Worm (Caenorhabditis elegans) whole organism, L3 larva: ENCODE measurements around the gene clc-19.

Experiments used
- ZK546.5 ChIP-seq: sonication (generic microtip); optimal IDR thresholded peaks from 2 replicates; lab custom pipeline; 2017; ENCODE audit warnings: missing biosample characterization, missing genetic modification characterization
- aly-2 ChIP-seq: fragments of 150-350 bp; optimal IDR thresholded peaks from 2 replicates; lab custom pipeline; 2014; ENCODE audit warnings: missing biosample characterization, missing genetic modification characterization
- ama-1 ChIP-seq: fragments of 150-350 bp; optimal IDR thresholded peaks from 2 replicates; lab custom pipeline; 2018
- ceh-28 ChIP-seq: fragments of 150-350 bp; optimal IDR thresholded peaks from 2 replicates; lab custom pipeline; 2014; ENCODE audit warnings: missing biosample characterization, missing genetic modification reagents, missing genetic modification characterization
- ceh-82 ChIP-seq: fragments of 150-350 bp; optimal IDR thresholded peaks from 2 replicates; lab custom pipeline; 2014; ENCODE audit warnings: missing biosample characterization, missing genetic modification characterization
- ceh-9 ChIP-seq: sonication (generic microtip); optimal IDR thresholded peaks from 2 replicates; lab custom pipeline; 2018; ENCODE audit warnings: missing biosample characterization, missing genetic modification characterization
- daf-12 ChIP-seq: fragments of 150-350 bp; optimal IDR thresholded peaks from 2 replicates; lab custom pipeline; 2014; ENCODE audit warnings: missing biosample characterization, missing genetic modification reagents, missing genetic modification characterization
- egl-27 ChIP-seq: sonication (generic microtip); optimal IDR thresholded peaks from 4 replicates; lab custom pipeline; 2017; ENCODE audit warnings: missing biosample characterization, missing genetic modification reagents, missing genetic modification characterization
- egl-5 ChIP-seq: fragments of 150-350 bp; optimal IDR thresholded peaks from 2 replicates; lab custom pipeline; 2017; ENCODE audit warnings: missing biosample characterization, missing genetic modification reagents, missing genetic modification characterization, inconsistent platforms
- elt-2 ChIP-seq: sonication (generic microtip); optimal IDR thresholded peaks from 2 replicates; lab custom pipeline; 2016; ENCODE audit warnings: missing genetic modification reagents, mild to moderate bottlenecking, missing genetic modification characterization, missing compliant biosample characterization
- elt-3 ChIP-seq, 3 experiments: fragments of 150-350 bp in 1 of 3; sonication (generic microtip) in 2 of 3; optimal IDR thresholded peaks; 2 replicates in 2 of 3; 4 replicates in 1 of 3; lab custom pipeline; 2014 to 2017; ENCODE audit warnings: missing biosample characterization in 3 of 3, missing genetic modification characterization in 3 of 3
- eor-1 ChIP-seq, 2 experiments: fragments of 150-350 bp; optimal IDR thresholded peaks; 2 replicates each; lab custom pipeline; 2014 to 2018; ENCODE audit warnings: missing biosample characterization in 2 of 2, missing genetic modification characterization in 2 of 2
- fkh-10 ChIP-seq: sonication (generic microtip); optimal IDR thresholded peaks from 2 replicates; lab custom pipeline; 2017; ENCODE audit warnings: missing biosample characterization, missing genetic modification reagents, missing genetic modification characterization
- hmg-11 ChIP-seq: sonication (generic microtip); optimal IDR thresholded peaks from 2 replicates; lab custom pipeline; 2016; ENCODE audit warnings: missing genetic modification characterization, missing compliant biosample characterization
- lin-15B ChIP-seq: fragments of 150-350 bp; optimal IDR thresholded peaks from 2 replicates; lab custom pipeline; 2014; ENCODE audit warnings: missing biosample characterization, missing genetic modification characterization
- lin-39 ChIP-seq: fragments of 150-350 bp; optimal IDR thresholded peaks from 2 replicates; lab custom pipeline; 2018; ENCODE audit warnings: missing biosample characterization, missing genetic modification reagents, missing genetic modification characterization
- mdl-1 ChIP-seq: fragments of 150-350 bp; optimal IDR thresholded peaks from 2 replicates; lab custom pipeline; 2014; ENCODE audit warnings: missing biosample characterization, missing genetic modification characterization
- mml-1 ChIP-seq: fragments of 150-350 bp; sonication (generic microtip); optimal IDR thresholded peaks from 3 replicates; lab custom pipeline; 2014; ENCODE audit warnings: missing biosample characterization, missing genetic modification characterization
- nfya-1 ChIP-seq: sonication (generic microtip); optimal IDR thresholded peaks from 2 replicates; lab custom pipeline; 2017; ENCODE audit warnings: missing genetic modification characterization, mild to moderate bottlenecking, missing compliant biosample characterization, antibody characterized with exemption, moderate library complexity; ENCODE audit not compliant: insufficient read depth
- nhr-11 ChIP-seq: fragments of 150-350 bp; optimal IDR thresholded peaks from 2 replicates; lab custom pipeline; 2014; ENCODE audit warnings: missing biosample characterization, missing genetic modification characterization
- nhr-12 ChIP-seq: fragments of 150-350 bp; optimal IDR thresholded peaks from 2 replicates; lab custom pipeline; 2014; ENCODE audit warnings: missing biosample characterization, missing genetic modification characterization
- nhr-23 ChIP-seq: fragments of 150-350 bp; optimal IDR thresholded peaks from 2 replicates; lab custom pipeline; 2014; ENCODE audit warnings: missing biosample characterization, missing genetic modification reagents, missing genetic modification characterization
- nhr-25 ChIP-seq: sonication (generic microtip); optimal IDR thresholded peaks from 2 replicates; lab custom pipeline; 2017; ENCODE audit warnings: missing biosample characterization, missing genetic modification characterization
- nhr-43 ChIP-seq: sonication (generic microtip); optimal IDR thresholded peaks from 2 replicates; lab custom pipeline; 2016; ENCODE audit warnings: mild to moderate bottlenecking, missing genetic modification characterization, missing compliant biosample characterization; ENCODE audit not compliant: poor library complexity, severe bottlenecking
- sea-2 ChIP-seq: fragments of 150-350 bp; sonication (generic microtip); optimal IDR thresholded peaks from 4 replicates; lab custom pipeline; 2014; ENCODE audit warnings: missing biosample characterization, missing genetic modification reagents, missing genetic modification characterization
- skn-1 ChIP-seq: fragments of 150-350 bp; optimal IDR thresholded peaks from 2 replicates; lab custom pipeline; 2014; ENCODE audit warnings: missing biosample characterization, missing genetic modification characterization
- snpc-4 ChIP-seq: fragments of 150-350 bp; optimal IDR thresholded peaks from 2 replicates; lab custom pipeline; 2014; ENCODE audit warnings: missing biosample characterization, missing genetic modification characterization
- tbx-2 ChIP-seq: sonication (generic microtip); optimal IDR thresholded peaks from 2 replicates; lab custom pipeline; 2016; ENCODE audit warnings: mild to moderate bottlenecking, missing genetic modification characterization, missing compliant biosample characterization
- unc-62 ChIP-seq: fragments of 150-350 bp; sonication (generic microtip); optimal IDR thresholded peaks from 4 replicates; lab custom pipeline; 2014; ENCODE audit warnings: missing biosample characterization, missing genetic modification reagents, missing genetic modification characterization
- zag-1 ChIP-seq: fragments of 150-350 bp; optimal IDR thresholded peaks from 2 replicates; lab custom pipeline; 2014; ENCODE audit warnings: missing biosample characterization, missing genetic modification characterization
- ztf-11 ChIP-seq: fragments of 150-350 bp; optimal IDR thresholded peaks from 2 replicates; lab custom pipeline; 2014; ENCODE audit warnings: missing biosample characterization, missing genetic modification characterization
- ztf-4 ChIP-seq: fragments of 150-350 bp; optimal IDR thresholded peaks from 2 replicates; lab custom pipeline; 2014; ENCODE audit warnings: missing biosample characterization, missing genetic modification characterization

Gene clc-19

ce11 chrIII:887874-888299 is 14.5 kb upstream of the clc-19 start (continued):
- no peak for TF ChIP-seq ceh-9 (tag; lab: Kevin White, UChicago)
- TF ChIP-seq lin-15B (tag; lab: Kevin White, UChicago) = peak; percentile 40
- peak; percentile 89 for TF ChIP-seq ceh-28
- peak; percentile 81 for TF ChIP-seq lin-39
- peak; percentile 71 for TF ChIP-seq hmg-11
- peak; percentile 33 for TF ChIP-seq fkh-10 (GFP tag; lab: Kevin White, UChicago)
- peak; percentile 60 for TF ChIP-seq egl-5 (tag; lab: Kevin White, UChicago)
- no peak for TF ChIP-seq elt-3 (tag; optimal IDR thresholded peaks at IDR 0.05; lab: Kevin White, UChicago)
- TF ChIP-seq nhr-43 (tag; lab: Kevin White, UChicago) = no peak
- no peak for TF ChIP-seq ceh-82 (tag; lab: Kevin White, UChicago)
- no peak for TF ChIP-seq nhr-11
- TF ChIP-seq ztf-4 (tag; lab: Kevin White, UChicago) = no peak

ce11 chrIII:886726-887125 is 13.4 kb upstream of the clc-19 start, which contains the start of gene zer-1:
Gene zer-1 (minus strand): TSS chrIII:886793.
- TF ChIP-seq ztf-4 (tag; lab: Kevin White, UChicago) = no peak
- peak; percentile 24 for TF ChIP-seq nhr-25 (tag; lab: Kevin White, UChicago)
- peak; percentile 67 for TF ChIP-seq ceh-28
- no peak for TF ChIP-seq ztf-11 (tag; lab: Kevin White, UChicago)
- peak; percentile 21 for TF ChIP-seq ama-1 (lab: Kevin White, UChicago)
- no peak for TF ChIP-seq unc-62
- TF ChIP-seq nhr-23 (tag; lab: Kevin White, UChicago) = peak; percentile 37

ce11 chrIII:883595-883994 is 10.2 kb upstream of the clc-19 start:
- no peak for TF ChIP-seq nhr-12 (tag; lab: Kevin White, UChicago)
- no peak for TF ChIP-seq unc-62
- TF ChIP-seq egl-5 (tag; lab: Kevin White, UChicago) = no peak
- TF ChIP-seq daf-12 = no peak
- no peak for TF ChIP-seq egl-27 (tag; lab: Kevin White, UChicago)
- no peak for TF ChIP-seq elt-2 (tag; lab: Kevin White, UChicago)
- TF ChIP-seq snpc-4 (tag; lab: Kevin White, UChicago) = no peak
- TF ChIP-seq mdl-1 (tag; lab: Kevin White, UChicago) = no peak
- TF ChIP-seq nfya-1 = no peak
- no peak for TF ChIP-seq zag-1
- no peak for TF ChIP-seq skn-1 (tag; lab: Kevin White, UChicago)
- no peak for TF ChIP-seq lin-39
- TF ChIP-seq ama-1 (lab: Kevin White, UChicago) = no peak
- TF ChIP-seq sea-2 = no peak
- no peak for TF ChIP-seq nhr-43 (tag; lab: Kevin White, UChicago)
- no peak for TF ChIP-seq tbx-2 (tag; lab: Kevin White, UChicago)
- TF ChIP-seq, all 47 proteins: peak for 0

ce11 chrIII:881460-881859 is 8.1 kb upstream of the clc-19 start:
- TF ChIP-seq mml-1 (tag; lab: Kevin White, UChicago) = no peak
- no peak for TF ChIP-seq hmg-11
- TF ChIP-seq ZK546.5 (tag; lab: Kevin White, UChicago) = no peak
- no peak for TF ChIP-seq mdl-1 (tag; lab: Kevin White, UChicago)

- TF ChIP-seq nhr-43 (tag; lab: Kevin White, UChicago) (peak; percentile 8), sea-2 (no peak)
- TF ChIP-seq, all 47 proteins: peak for 1
Observed at ce11 chrIII:880840-881239, 7.5 kb upstream of the clc-19 start.

ce11 chrIII:879634-880033 is 6.3 kb upstream of the clc-19 start, which contains the start of the genes T24C4.5 and ucr-2.3:
Gene T24C4.5 (minus strand): TSS chrIII:879734.
Gene ucr-2.3 (plus strand): TSS chrIII:879860.
- no peak for TF ChIP-seq ceh-28
- no peak for TF ChIP-seq aly-2

ce11 chrIII:872373-872772 is 993 bp downstream of the clc-19 start, which contains the start of the genes T24C4.3 and clc-20:
Gene T24C4.3 (minus strand): TSS chrIII:872473.
Gene clc-20 (plus strand): TSS chrIII:872583.
- no peak for TF ChIP-seq ztf-11 (tag; lab: Kevin White, UChicago)
- TF ChIP-seq egl-27 (tag; lab: Kevin White, UChicago) = no peak
- TF ChIP-seq nhr-11 = no peak
- no peak for TF ChIP-seq eor-1 (tag; optimal IDR thresholded peaks at IDR 0.05; lab: Kevin White, UChicago)
- TF ChIP-seq ceh-28 = no peak
- no peak for TF ChIP-seq nhr-12 (tag; lab: Kevin White, UChicago)
